Worm (Caenorhabditis elegans) whole organism, L1 larva: ENCODE measurements around the gene sos-1.

Experiments used
- egl-27 ChIP-seq, 2 experiments: fragments of 150-350 bp in 1 of 2; sonication (generic microtip); optimal IDR thresholded peaks; 3 replicates each; lab custom pipeline; 2017 to 2018; ENCODE audit warnings: missing biosample characterization in 2 of 2, missing genetic modification characterization in 2 of 2, missing genetic modification reagents in 2 of 2
- snpc-4 ChIP-seq: fragments of 150-350 bp; optimal IDR thresholded peaks from 2 replicates; lab custom pipeline; 2014; ENCODE audit warnings: missing biosample characterization, missing genetic modification characterization
- sox-4 ChIP-seq: sonication (generic microtip); optimal IDR thresholded peaks from 2 replicates; lab custom pipeline; 2016; ENCODE audit warnings: missing genetic modification characterization, missing compliant biosample characterization
- sptf-1 ChIP-seq: fragments of 150-350 bp; optimal IDR thresholded peaks from 2 replicates; lab custom pipeline; 2014; ENCODE audit warnings: missing biosample characterization, missing genetic modification characterization
- sup-37 ChIP-seq: fragments of 200-800 bp; sonication (Bioruptor generic); optimal IDR thresholded peaks from 2 replicates; lab custom pipeline; 2018; ENCODE audit warnings: mild to moderate bottlenecking, missing genetic modification characterization, missing compliant biosample characterization
- ztf-11 ChIP-seq, 2 experiments: sonication (generic microtip); optimal IDR thresholded peaks; 2 replicates each; lab custom pipeline; 2016 to 2017; ENCODE audit warnings: missing genetic modification characterization in 2 of 2, missing biosample characterization in 1 of 2, missing compliant biosample characterization in 1 of 2
- ztf-4 ChIP-seq: fragments of 150-350 bp; optimal IDR thresholded peaks from 2 replicates; lab custom pipeline; 2014; ENCODE audit warnings: missing biosample characterization, missing genetic modification characterization

ce11 chrV:4523312-4523711 lies 25.8 kb downstream of the sos-1 start:
- TF ChIP-seq ztf-4 (tag; lab: Kevin White, UChicago) = no peak
- TF ChIP-seq snpc-4 (tag; lab: Kevin White, UChicago) = no peak
- no peak for TF ChIP-seq ztf-11 (tag; optimal IDR thresholded peaks at IDR 0.05; lab: Kevin White, UChicago)
- no peak for TF ChIP-seq sptf-1
- TF ChIP-seq sox-4 (tag; lab: Kevin White, UChicago) = no peak
- TF ChIP-seq egl-27 (tag; optimal IDR thresholded peaks at IDR 0.05; lab: Kevin White, UChicago) = no peak
- TF ChIP-seq sup-37 (GFP tag; lab: Kevin White, UChicago) = no peak
